Fruit fly (Drosophila melanogaster): Measurements from ENCODE around the gene Hsp110.

DNA sequence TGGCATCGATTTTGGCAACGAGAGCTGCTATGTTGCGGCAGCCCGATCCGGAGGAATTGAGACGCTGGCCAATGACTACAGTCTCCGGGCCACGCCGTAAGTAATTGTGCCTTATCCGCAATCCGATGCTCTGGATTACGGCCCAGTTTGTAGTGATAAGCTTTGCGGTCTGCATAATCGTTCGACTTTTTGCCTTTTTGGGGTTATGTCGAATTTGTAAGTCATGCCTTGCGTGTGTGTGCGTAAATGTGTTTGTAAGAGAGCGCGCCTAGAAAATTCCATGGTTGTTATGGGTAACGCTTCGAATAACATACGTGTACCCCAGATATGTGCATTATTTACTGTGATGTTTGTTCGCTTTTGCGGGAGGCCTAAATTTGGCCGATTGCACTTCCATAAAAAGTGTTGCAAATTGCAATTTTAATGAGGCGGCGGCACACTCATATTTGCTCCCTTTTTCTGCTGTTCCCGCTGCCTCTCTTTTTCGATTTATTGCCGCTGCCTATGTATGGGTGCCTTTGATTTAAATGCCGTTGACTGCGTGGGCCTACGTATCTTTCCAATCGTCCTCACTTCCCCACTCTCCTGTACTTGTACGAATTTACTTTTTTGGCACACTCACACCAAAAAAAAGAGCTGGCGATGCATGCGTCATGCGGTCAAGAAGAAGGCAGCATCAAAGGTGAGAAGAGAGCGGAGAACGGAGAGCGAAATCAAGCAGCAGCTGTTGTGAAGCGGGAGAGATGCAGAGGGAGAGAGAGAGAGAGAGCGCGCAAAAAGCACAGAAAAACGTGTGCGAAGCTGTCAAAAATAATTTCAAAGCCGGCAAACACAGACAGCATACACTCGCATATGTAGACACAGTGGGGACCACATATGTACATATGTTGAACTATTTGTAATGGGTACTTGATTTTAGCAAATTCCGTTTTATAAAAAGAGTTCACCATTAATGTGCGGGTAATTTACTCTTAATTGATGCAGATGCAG is 1.1 kb downstream of the Hsp110 start:
- TF ChIP-seq Sp1 (GFP tag; optimal IDR thresholded peaks at IDR 0.05) (no peak), Dif (GFP tag; optimal IDR thresholded peaks at IDR 0.05; ENCODE audit: partially characterized antibody) (peak; percentile 75), h (GFP tag; optimal IDR thresholded peaks at IDR 0.05) (peak; percentile 21), fru (GFP tag; optimal IDR thresholded peaks at IDR 0.05) (no peak), Myc (optimal IDR thresholded peaks at IDR 0.05) (no peak), jim (GFP tag; optimal IDR thresholded peaks at IDR 0.05) (no peak), Hr78 (GFP tag; optimal IDR thresholded peaks at IDR 0.05) (no peak), lola (GFP tag; optimal IDR thresholded peaks at IDR 0.05) (no peak), HLH106 (tag; optimal IDR thresholded peaks at IDR 0.05) (no peak), CG32264 (GFP tag; optimal IDR thresholded peaks at IDR 0.05) (peak; percentile 29), usp (GFP tag; optimal IDR thresholded peaks at IDR 0.05) (no peak), sage (GFP tag; optimal IDR thresholded peaks at IDR 0.05) (peak; percentile 62)

All from whole organism, wandering third instar larva.